Worm (Caenorhabditis elegans): Measurements from ENCODE around the gene mrpl-44.

DNA sequence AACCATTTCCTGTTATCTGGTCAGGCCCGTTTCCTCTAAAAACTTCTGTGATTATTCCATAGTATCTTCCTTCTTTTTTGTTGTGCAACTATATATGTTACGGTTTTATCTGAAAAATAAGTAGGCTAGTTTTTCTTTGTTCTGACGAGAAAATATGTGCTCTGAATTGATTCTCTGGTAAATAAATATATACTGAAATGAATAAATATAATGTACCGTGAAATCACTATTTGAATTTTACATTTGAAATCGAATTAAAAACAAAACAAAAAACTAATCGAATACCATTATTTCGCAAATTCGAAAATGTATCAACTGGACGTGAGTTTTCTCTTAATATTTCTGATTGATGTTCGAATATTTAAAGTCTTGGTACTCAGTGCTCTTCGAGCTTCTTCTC, 41.4 kb upstream of the mrpl-44 start, which contains the start of gene ZK512.10:
- TF ChIP-seq lsy-2 (tag; optimal IDR thresholded peaks at IDR 0.05) (no peak), hlh-1 (tag; optimal IDR thresholded peaks at IDR 0.05) (no peak), mab-5 (tag; optimal IDR thresholded peaks at IDR 0.05) (no peak), mls-2 (tag; optimal IDR thresholded peaks at IDR 0.05) (no peak), sem-2 (GFP tag; optimal IDR thresholded peaks at IDR 0.05) (no peak), snpc-4 (tag; optimal IDR thresholded peaks at IDR 0.05) (no peak), nhr-237 (tag; optimal IDR thresholded peaks at IDR 0.05) (no peak), drap-1 (GFP tag; optimal IDR thresholded peaks at IDR 0.05) (no peak), pha-4 (tag; optimal IDR thresholded peaks at IDR 0.05) (no peak), nhr-28 (tag; optimal IDR thresholded peaks at IDR 0.05) (no peak), unc-62 (GFP tag; optimal IDR thresholded peaks at IDR 0.05) (no peak), elt-3 (tag; optimal IDR thresholded peaks at IDR 0.05) (no peak), ztf-11 (tag; optimal IDR thresholded peaks at IDR 0.05) (no peak), bed-3 (GFP tag; optimal IDR thresholded peaks at IDR 0.05) (no peak)
